Worm (Caenorhabditis elegans) whole organism, mixed stage, embryonic: ENCODE data around the gene str-232.

Experiments used
- M03D4.4 ChIP-seq: sonication (generic microtip); optimal IDR thresholded peaks from 2 replicates; lab custom pipeline; 2017; ENCODE audit warnings: mild to moderate bottlenecking, missing genetic modification characterization, missing compliant biosample characterization
- bed-3 ChIP-seq: fragments of 200-800 bp; sonication (Bioruptor generic); optimal IDR thresholded peaks from 3 replicates; lab custom pipeline; 2018; ENCODE audit warnings: mild to moderate bottlenecking, missing genetic modification characterization, moderate library complexity, missing compliant biosample characterization
- blmp-1 ChIP-seq: fragments of 150-350 bp; optimal IDR thresholded peaks from 2 replicates; lab custom pipeline; 2014; ENCODE audit warnings: missing biosample characterization, missing genetic modification characterization
- ceh-39 ChIP-seq: fragments of 150-350 bp; optimal IDR thresholded peaks from 2 replicates; lab custom pipeline; 2014; ENCODE audit warnings: missing biosample characterization, missing genetic modification characterization
- ceh-43 ChIP-seq: fragments of 200-800 bp; sonication (Bioruptor generic); optimal IDR thresholded peaks from 2 replicates; lab custom pipeline; 2018; ENCODE audit warnings: mild to moderate bottlenecking, missing genetic modification characterization, moderate library complexity, missing compliant biosample characterization
- ceh-83 ChIP-seq: fragments of 200-800 bp; sonication (Bioruptor generic); optimal IDR thresholded peaks from 2 replicates; lab custom pipeline; 2018; ENCODE audit warnings: mild to moderate bottlenecking, missing genetic modification characterization, missing compliant biosample characterization
- cnd-1 ChIP-seq: fragments of 200-800 bp; sonication (Bioruptor generic); optimal IDR thresholded peaks from 2 replicates; lab custom pipeline; 2018; ENCODE audit warnings: mild to moderate bottlenecking, missing genetic modification characterization, missing compliant biosample characterization
- drap-1 ChIP-seq: fragments of 200-800 bp; sonication (Bioruptor generic); optimal IDR thresholded peaks from 3 replicates; lab custom pipeline; 2018; ENCODE audit warnings: mild to moderate bottlenecking, missing genetic modification characterization, missing compliant biosample characterization
- elt-1 ChIP-seq: sonication (generic microtip); optimal IDR thresholded peaks from 2 replicates; lab custom pipeline; 2017; ENCODE audit warnings: missing genetic modification characterization, mild to moderate bottlenecking, missing compliant biosample characterization, antibody characterized with exemption, moderate library complexity, borderline replicate concordance; ENCODE audit not compliant: insufficient read depth
- elt-3 ChIP-seq: fragments of 150-350 bp; optimal IDR thresholded peaks from 2 replicates; lab custom pipeline; 2014; ENCODE audit warnings: missing biosample characterization, missing genetic modification characterization
- flh-1 ChIP-seq: fragments of 200-800 bp; sonication (Bioruptor generic); optimal IDR thresholded peaks from 2 replicates; lab custom pipeline; 2018; ENCODE audit warnings: mild to moderate bottlenecking, missing genetic modification characterization, moderate library complexity, missing compliant biosample characterization
- ham-2 ChIP-seq: fragments of 200-800 bp; sonication (Bioruptor generic); optimal IDR thresholded peaks from 2 replicates; lab custom pipeline; 2018; ENCODE audit warnings: mild to moderate bottlenecking, missing genetic modification characterization, missing compliant biosample characterization
- hlh-1 ChIP-seq: fragments of 150-350 bp; optimal IDR thresholded peaks from 2 replicates; lab custom pipeline; 2014; ENCODE audit warnings: missing biosample characterization, missing genetic modification reagents, missing genetic modification characterization
- lin-13 ChIP-seq: fragments of 150-350 bp; optimal IDR thresholded peaks from 2 replicates; lab custom pipeline; 2014; ENCODE audit warnings: missing biosample characterization, missing genetic modification characterization
- lin-32 ChIP-seq: fragments of 200-800 bp; sonication (Bioruptor generic); optimal IDR thresholded peaks from 2 replicates; lab custom pipeline; 2018; ENCODE audit warnings: mild to moderate bottlenecking, missing genetic modification characterization, missing compliant biosample characterization
- lsy-2 ChIP-seq: fragments of 150-350 bp; optimal IDR thresholded peaks from 2 replicates; lab custom pipeline; 2014; ENCODE audit warnings: missing biosample characterization, missing genetic modification characterization
- mep-1 ChIP-seq: fragments of 150-350 bp; optimal IDR thresholded peaks from 2 replicates; lab custom pipeline; 2017; ENCODE audit warnings: missing biosample characterization, missing genetic modification reagents, missing genetic modification characterization, inconsistent platforms
- mls-2 ChIP-seq: sonication (generic microtip); optimal IDR thresholded peaks from 2 replicates; lab custom pipeline; 2016; ENCODE audit warnings: mild to moderate bottlenecking, missing genetic modification characterization, moderate library complexity, missing compliant biosample characterization
- nhr-12 ChIP-seq: fragments of 150-350 bp; optimal IDR thresholded peaks from 2 replicates; lab custom pipeline; 2014; ENCODE audit warnings: missing biosample characterization, missing genetic modification characterization
- nhr-2 ChIP-seq: fragments of 150-350 bp; optimal IDR thresholded peaks from 2 replicates; lab custom pipeline; 2014; ENCODE audit warnings: missing biosample characterization, missing genetic modification characterization
- nhr-237 ChIP-seq: fragments of 150-350 bp; optimal IDR thresholded peaks from 2 replicates; lab custom pipeline; 2014; ENCODE audit warnings: missing biosample characterization, missing genetic modification characterization
- nhr-28 ChIP-seq: fragments of 150-350 bp; optimal IDR thresholded peaks from 2 replicates; lab custom pipeline; 2014; ENCODE audit warnings: missing biosample characterization, missing genetic modification characterization
- nhr-76 ChIP-seq: sonication (generic microtip); optimal IDR thresholded peaks from 2 replicates; lab custom pipeline; 2017; ENCODE audit warnings: missing biosample characterization, missing genetic modification characterization
- pha-4 ChIP-seq: fragments of 150-350 bp; optimal IDR thresholded peaks from 2 replicates; lab custom pipeline; 2018; ENCODE audit warnings: missing biosample characterization, missing genetic modification reagents, missing genetic modification characterization
- sem-2 ChIP-seq: fragments of 200-800 bp; sonication (Bioruptor generic); optimal IDR thresholded peaks from 2 replicates; lab custom pipeline; 2018; ENCODE audit warnings: mild to moderate bottlenecking, missing genetic modification characterization, missing compliant biosample characterization
- snpc-4 ChIP-seq: fragments of 150-350 bp; optimal IDR thresholded peaks from 2 replicates; lab custom pipeline; 2014; ENCODE audit warnings: missing biosample characterization, missing genetic modification characterization
- sptf-1 ChIP-seq: sonication (generic microtip); optimal IDR thresholded peaks from 2 replicates; lab custom pipeline; 2017; ENCODE audit warnings: mild to moderate bottlenecking, missing genetic modification characterization, moderate library complexity, missing compliant biosample characterization
- tbx-8 ChIP-seq: fragments of 200-800 bp; sonication (Bioruptor generic); optimal IDR thresholded peaks from 2 replicates; lab custom pipeline; 2018; ENCODE audit warnings: mild to moderate bottlenecking, missing genetic modification characterization, moderate library complexity, missing compliant biosample characterization
- unc-120 ChIP-seq: sonication (generic microtip); optimal IDR thresholded peaks from 2 replicates; lab custom pipeline; 2017; ENCODE audit warnings: missing genetic modification characterization, missing compliant biosample characterization; ENCODE audit not compliant: poor library complexity, severe bottlenecking
- unc-39 ChIP-seq: fragments of 150-350 bp; optimal IDR thresholded peaks from 2 replicates; lab custom pipeline; 2014; ENCODE audit warnings: missing biosample characterization, missing genetic modification characterization
- unc-62 ChIP-seq: fragments of 150-350 bp; optimal IDR thresholded peaks from 2 replicates; lab custom pipeline; 2014; ENCODE audit warnings: missing biosample characterization, missing genetic modification reagents, missing genetic modification characterization
- zip-8 ChIP-seq: fragments of 150-350 bp; optimal IDR thresholded peaks from 2 replicates; lab custom pipeline; 2014; ENCODE audit warnings: missing biosample characterization, missing genetic modification characterization
- ztf-11 ChIP-seq: fragments of 150-350 bp; optimal IDR thresholded peaks from 2 replicates; lab custom pipeline; 2014; ENCODE audit warnings: missing biosample characterization, missing genetic modification characterization

Gene str-232

DNA sequence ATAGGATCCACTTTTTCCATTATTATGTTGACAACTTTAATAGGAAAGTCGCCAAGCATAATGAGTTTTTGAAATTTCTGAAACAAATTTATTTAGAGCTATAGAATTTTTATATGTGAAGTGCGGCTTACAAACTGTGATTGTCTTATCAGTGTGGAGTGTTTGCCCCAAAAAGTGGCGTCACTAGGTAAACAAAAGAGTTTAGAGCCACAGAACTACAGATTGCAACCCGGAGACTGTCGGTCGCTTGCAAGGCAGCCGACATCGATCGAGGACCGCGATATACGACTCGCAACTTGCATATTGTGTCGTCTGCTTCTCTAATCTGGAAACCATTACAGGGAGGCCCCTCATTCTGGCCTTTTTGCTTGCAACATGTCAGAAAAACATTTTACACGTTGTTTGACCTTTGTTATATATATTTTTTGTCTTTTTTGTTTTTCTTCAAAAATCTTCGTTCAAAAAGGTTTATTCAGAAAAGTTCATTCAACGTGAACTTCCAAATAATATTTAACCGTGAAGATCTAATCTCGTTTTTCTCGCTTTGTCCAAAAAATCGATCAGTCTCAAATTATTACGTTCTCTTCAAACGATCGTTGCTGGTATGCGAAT is 32.7 kb downstream of the str-232 start, which contains the start of the genes fbxa-99 and F36G9.13:
TSS of gene fbxa-99 (minus strand) at position 122 of the 612 bp plus-strand sequence.
TSS of gene F36G9.13 (plus strand) at position 562 of the 612 bp plus-strand sequence.
- TF ChIP-seq M03D4.4 (tag; lab: Kevin White, UChicago) (no peak), ceh-39 (no peak), tbx-8 (GFP tag; lab: Kevin White, UChicago) (no peak), ztf-11 (no peak), snpc-4 (tag; lab: Kevin White, UChicago) (no peak), nhr-76 (tag; lab: Kevin White, UChicago) (no peak), nhr-2 (no peak), elt-1 (tag; lab: Kevin White, UChicago) (no peak), blmp-1 (tag; lab: Kevin White, UChicago) (no peak), sptf-1 (tag; lab: Kevin White, UChicago) (no peak), drap-1 (no peak), elt-3 (tag; lab: Kevin White, UChicago) (no peak), unc-62 (GFP tag; lab: Kevin White, UChicago) (no peak), lin-32 (GFP tag; lab: Kevin White, UChicago) (no peak), zip-8 (no peak), cnd-1 (tag; lab: Kevin White, UChicago) (no peak), flh-1 (GFP tag; lab: Kevin White, UChicago) (no peak), ham-2 (GFP tag; lab: Kevin White, UChicago) (no peak), nhr-28 (tag; lab: Kevin White, UChicago) (no peak)

DNA sequence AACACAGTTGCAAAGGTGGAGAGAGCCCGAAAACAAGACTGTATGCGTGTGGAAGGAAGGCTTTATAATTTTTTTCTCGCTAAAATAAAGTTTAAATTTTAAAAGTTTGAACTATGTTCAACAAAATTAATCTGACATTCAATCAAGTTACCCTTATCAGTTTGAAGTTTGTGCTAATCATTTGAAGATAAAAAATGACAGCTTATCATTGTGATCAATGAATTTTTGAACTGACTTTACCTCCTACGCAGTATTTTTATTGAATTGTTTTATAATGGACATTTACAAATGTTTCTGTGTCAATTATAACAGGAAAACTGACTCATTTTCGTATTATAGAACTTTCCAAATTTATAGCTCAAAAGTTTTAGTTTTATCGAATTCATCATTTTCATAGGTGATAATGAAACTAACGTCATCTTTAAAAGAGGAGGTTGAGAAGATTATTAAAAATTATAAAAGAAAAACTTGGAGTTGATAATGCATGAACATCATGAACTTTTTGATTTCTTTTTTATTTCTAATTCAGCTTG is 37.3 kb downstream of the str-232 start, which contains the start of gene oac-20:
TSS of gene oac-20 (plus strand) at position 483 of the 533 bp plus-strand sequence.
- TF ChIP-seq hlh-1 (tag; lab: Kevin White, UChicago) (no peak), nhr-12 (tag; lab: Kevin White, UChicago) (no peak), nhr-2 (no peak), ceh-83 (GFP tag; lab: Kevin White, UChicago) (no peak), cnd-1 (tag; lab: Kevin White, UChicago) (no peak), bed-3 (GFP tag; lab: Kevin White, UChicago) (no peak), ceh-43 (GFP tag; lab: Kevin White, UChicago) (no peak), lsy-2 (tag; lab: Kevin White, UChicago) (no peak), ztf-11 (no peak)

DNA sequence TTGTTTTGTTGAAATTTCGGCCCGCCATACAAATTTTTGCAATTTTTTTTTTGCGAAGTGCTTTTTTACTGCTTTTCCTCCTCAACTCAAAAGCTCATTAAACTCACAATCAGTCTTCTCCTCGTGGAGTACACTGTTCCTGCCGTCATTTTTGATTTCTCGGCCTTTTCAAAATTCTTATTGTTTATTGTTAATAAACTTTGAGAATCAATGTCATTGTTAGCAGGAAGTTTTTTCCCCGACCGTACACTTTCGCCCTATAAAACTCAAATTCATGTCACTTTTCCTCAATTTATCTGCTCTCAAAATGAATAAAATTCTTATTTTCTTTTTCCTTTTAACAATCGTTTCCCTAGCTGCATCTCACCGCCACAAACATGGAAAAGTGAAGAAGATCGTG is 39.7 kb downstream of the str-232 start, which contains the start of gene clec-232:
TSS of gene clec-232 (plus strand) at position 301 of the 400 bp plus-strand sequence.
- TF ChIP-seq unc-120 (tag; lab: Kevin White, UChicago) (no peak), nhr-2 (no peak), blmp-1 (tag; lab: Kevin White, UChicago) (no peak), sem-2 (no peak), nhr-76 (tag; lab: Kevin White, UChicago) (no peak), elt-1 (tag; lab: Kevin White, UChicago) (no peak), flh-1 (GFP tag; lab: Kevin White, UChicago) (no peak), pha-4 (tag; lab: Kevin White, UChicago) (no peak), hlh-1 (tag; lab: Kevin White, UChicago) (no peak), nhr-237 (tag; lab: Kevin White, UChicago) (no peak), M03D4.4 (tag; lab: Kevin White, UChicago) (no peak), ceh-43 (GFP tag; lab: Kevin White, UChicago) (no peak), ham-2 (GFP tag; lab: Kevin White, UChicago) (no peak), zip-8 (no peak)

DNA sequence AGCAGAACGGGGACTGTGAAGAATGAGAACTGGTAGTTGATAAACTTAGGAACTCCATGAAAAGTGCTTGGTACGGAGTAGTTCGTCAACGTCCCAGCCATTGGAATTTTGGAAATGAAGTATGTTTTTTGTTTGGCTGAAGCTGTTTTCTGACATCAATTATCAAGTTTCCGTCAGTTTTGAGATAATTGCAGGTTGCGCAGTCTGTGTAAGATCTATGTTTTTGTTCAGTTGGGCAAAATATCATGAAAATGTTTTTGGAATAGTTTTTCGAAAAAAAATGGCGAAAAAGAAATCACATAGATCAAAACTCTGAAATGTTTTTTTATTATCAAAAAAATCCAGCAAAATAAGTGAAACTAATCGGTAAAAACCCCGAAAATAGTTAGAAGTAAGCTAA is 40.7 kb downstream of the str-232 start, which contains the start of gene sru-22:
TSS of gene sru-22 (minus strand) at position 101 of the 400 bp plus-strand sequence.
- TF ChIP-seq nhr-2 (no peak), mls-2 (tag; lab: Kevin White, UChicago) (no peak), lin-32 (GFP tag; lab: Kevin White, UChicago) (no peak), blmp-1 (tag; lab: Kevin White, UChicago) (no peak), hlh-1 (tag; lab: Kevin White, UChicago) (no peak), cnd-1 (tag; lab: Kevin White, UChicago) (no peak), ceh-39 (no peak), bed-3 (GFP tag; lab: Kevin White, UChicago) (no peak), zip-8 (no peak), elt-3 (tag; lab: Kevin White, UChicago) (no peak), lin-13 (tag; lab: Kevin White, UChicago) (no peak), sptf-1 (tag; lab: Kevin White, UChicago) (no peak), unc-39 (tag; lab: Kevin White, UChicago) (no peak), ceh-43 (GFP tag; lab: Kevin White, UChicago) (no peak), ceh-83 (GFP tag; lab: Kevin White, UChicago) (no peak), unc-62 (GFP tag; lab: Kevin White, UChicago) (no peak), elt-1 (tag; lab: Kevin White, UChicago) (no peak), drap-1 (no peak), flh-1 (GFP tag; lab: Kevin White, UChicago) (no peak), mep-1 (tag; lab: Kevin White, UChicago) (no peak)
- TF ChIP-seq, all 35 proteins: peak for 0
